Worm (Caenorhabditis elegans) whole organism, L2 larva: Measurements from ENCODE around the gene R05G6.1.

ENCODE experiments used
- C34F6.9 ChIP-seq: fragments of 150-350 bp; optimal IDR thresholded peaks from 2 replicates; lab custom pipeline; 2014; ENCODE audit warnings: missing biosample characterization, missing genetic modification characterization
- F13H6.1 ChIP-seq: sonication (generic microtip); optimal IDR thresholded peaks from 2 replicates; lab custom pipeline; 2016; ENCODE audit warnings: missing genetic modification characterization, missing compliant biosample characterization
- R02D3.7 ChIP-seq: fragments of 150-350 bp; optimal IDR thresholded peaks from 2 replicates; lab custom pipeline; 2014; ENCODE audit warnings: missing biosample characterization, missing genetic modification characterization
- Y55F3AM.14 ChIP-seq: fragments of 200-800 bp; sonication (Bioruptor generic); optimal IDR thresholded peaks from 2 replicates; lab custom pipeline; 2018; ENCODE audit warnings: mild to moderate bottlenecking, missing genetic modification characterization, missing compliant biosample characterization
- ZK546.5 ChIP-seq: sonication (generic microtip); optimal IDR thresholded peaks from 2 replicates; lab custom pipeline; 2017; ENCODE audit warnings: missing biosample characterization, missing genetic modification characterization
- alr-1 ChIP-seq: fragments of 150-350 bp; optimal IDR thresholded peaks from 2 replicates; lab custom pipeline; 2014; ENCODE audit warnings: missing biosample characterization, missing genetic modification characterization
- aly-2 ChIP-seq: fragments of 150-350 bp; optimal IDR thresholded peaks from 2 replicates; lab custom pipeline; 2014; ENCODE audit warnings: missing biosample characterization, missing genetic modification characterization
- ama-1 ChIP-seq: fragments of 150-350 bp; optimal IDR thresholded peaks from 2 replicates; lab custom pipeline; 2018; ENCODE audit warnings: inconsistent platforms
- blmp-1 ChIP-seq: sonication (generic microtip); optimal IDR thresholded peaks from 2 replicates; lab custom pipeline; 2017; ENCODE audit warnings: missing genetic modification characterization, mild to moderate bottlenecking, missing compliant biosample characterization, antibody characterized with exemption, moderate library complexity; ENCODE audit not compliant: insufficient read depth
- ceh-16 ChIP-seq: fragments of 150-350 bp; optimal IDR thresholded peaks from 2 replicates; lab custom pipeline; 2014; ENCODE audit warnings: missing biosample characterization, missing genetic modification characterization
- ceh-82 ChIP-seq: fragments of 150-350 bp; optimal IDR thresholded peaks from 2 replicates; lab custom pipeline; 2014; ENCODE audit warnings: missing biosample characterization, missing genetic modification characterization
- crh-2 ChIP-seq: sonication (generic microtip); optimal IDR thresholded peaks from 2 replicates; lab custom pipeline; 2017; ENCODE audit warnings: missing biosample characterization, missing genetic modification characterization
- dmd-4 ChIP-seq: sonication (generic microtip); optimal IDR thresholded peaks from 2 replicates; lab custom pipeline; 2017; ENCODE audit warnings: missing biosample characterization, missing genetic modification characterization
- egl-27 ChIP-seq: sonication (generic microtip); optimal IDR thresholded peaks from 3 replicates; lab custom pipeline; 2017; ENCODE audit warnings: missing biosample characterization, missing genetic modification reagents, missing genetic modification characterization
- elt-1 ChIP-seq: fragments of 150-350 bp; optimal IDR thresholded peaks from 2 replicates; lab custom pipeline; 2014; ENCODE audit warnings: missing biosample characterization, missing genetic modification characterization
- elt-3 ChIP-seq: sonication (generic microtip); optimal IDR thresholded peaks from 2 replicates; lab custom pipeline; 2017; ENCODE audit warnings: missing biosample characterization, missing genetic modification characterization
- fos-1 ChIP-seq: fragments of 150-350 bp; optimal IDR thresholded peaks from 2 replicates; lab custom pipeline; 2014; ENCODE audit warnings: missing biosample characterization, missing genetic modification characterization
- gmeb-1 ChIP-seq: fragments of 150-350 bp; optimal IDR thresholded peaks from 2 replicates; lab custom pipeline; 2014; ENCODE audit warnings: missing biosample characterization, missing genetic modification characterization
- lin-11 ChIP-seq: fragments of 150-350 bp; sonication (generic microtip); optimal IDR thresholded peaks from 2 replicates; lab custom pipeline; 2014; ENCODE audit warnings: missing biosample characterization, missing genetic modification characterization, inconsistent platforms, mixed read lengths
- lin-13 ChIP-seq: fragments of 150-350 bp; optimal IDR thresholded peaks from 2 replicates; lab custom pipeline; 2014; ENCODE audit warnings: missing biosample characterization, missing genetic modification reagents, missing genetic modification characterization
- lin-39 ChIP-seq: fragments of 150-350 bp; optimal IDR thresholded peaks from 2 replicates; lab custom pipeline; 2014; ENCODE audit warnings: missing biosample characterization, missing genetic modification reagents, missing genetic modification characterization
- lsy-2 ChIP-seq, 2 experiments: fragments of 150-350 bp in 1 of 2; sonication (generic microtip) in 1 of 2; optimal IDR thresholded peaks; 2 replicates each; lab custom pipeline; 2014 to 2017; ENCODE audit warnings: missing biosample characterization in 2 of 2, missing genetic modification characterization in 2 of 2
- mab-5 ChIP-seq: fragments of 150-350 bp; optimal IDR thresholded peaks from 2 replicates; lab custom pipeline; 2014; ENCODE audit warnings: missing biosample characterization, missing genetic modification characterization
- mbf-1 ChIP-seq: sonication (generic microtip); optimal IDR thresholded peaks from 2 replicates; lab custom pipeline; 2017; ENCODE audit warnings: missing biosample characterization, missing genetic modification characterization
- mdl-1 ChIP-seq, 2 experiments: fragments of 150-350 bp in 1 of 2; sonication (generic microtip) in 1 of 2; optimal IDR thresholded peaks; 2 replicates each; lab custom pipeline; 2017; ENCODE audit warnings: missing biosample characterization in 2 of 2, missing genetic modification characterization in 2 of 2
- nhr-10 ChIP-seq: sonication (generic microtip); optimal IDR thresholded peaks from 2 replicates; lab custom pipeline; 2017; ENCODE audit warnings: missing biosample characterization, missing genetic modification characterization
- nhr-11 ChIP-seq: fragments of 150-350 bp; optimal IDR thresholded peaks from 2 replicates; lab custom pipeline; 2014; ENCODE audit warnings: missing biosample characterization, missing genetic modification characterization
- nhr-12 ChIP-seq: fragments of 150-350 bp; optimal IDR thresholded peaks from 2 replicates; lab custom pipeline; 2014; ENCODE audit warnings: missing biosample characterization, missing genetic modification characterization
- nhr-129 ChIP-seq: fragments of 150-350 bp; optimal IDR thresholded peaks from 2 replicates; lab custom pipeline; 2014; ENCODE audit warnings: missing biosample characterization, missing genetic modification characterization
- nhr-21 ChIP-seq: fragments of 150-350 bp; optimal IDR thresholded peaks from 2 replicates; lab custom pipeline; 2014; ENCODE audit warnings: missing biosample characterization, missing genetic modification characterization
- nhr-23 ChIP-seq: fragments of 150-350 bp; optimal IDR thresholded peaks from 2 replicates; lab custom pipeline; 2014; ENCODE audit warnings: missing biosample characterization, missing genetic modification reagents, missing genetic modification characterization
- nhr-237 ChIP-seq: fragments of 150-350 bp; optimal IDR thresholded peaks from 2 replicates; lab custom pipeline; 2014; ENCODE audit warnings: missing biosample characterization, missing genetic modification characterization
- nhr-25 ChIP-seq: fragments of 150-350 bp; sonication (generic microtip); optimal IDR thresholded peaks from 3 replicates; lab custom pipeline; 2014; ENCODE audit warnings: missing biosample characterization, missing genetic modification characterization
- nhr-6 ChIP-seq: fragments of 150-350 bp; optimal IDR thresholded peaks from 2 replicates; lab custom pipeline; 2014; ENCODE audit warnings: missing biosample characterization, missing genetic modification characterization
- nhr-77 ChIP-seq: fragments of 150-350 bp; optimal IDR thresholded peaks from 2 replicates; lab custom pipeline; 2014; ENCODE audit warnings: missing biosample characterization, missing genetic modification characterization
- peb-1 ChIP-seq: fragments of 150-350 bp; optimal IDR thresholded peaks from 2 replicates; lab custom pipeline; 2014; ENCODE audit warnings: missing biosample characterization, missing genetic modification characterization
- sem-4 ChIP-seq: fragments of 150-350 bp; optimal IDR thresholded peaks from 2 replicates; lab custom pipeline; 2014; ENCODE audit warnings: missing biosample characterization, missing genetic modification reagents, missing genetic modification characterization
- skn-1 ChIP-seq: sonication (generic microtip); optimal IDR thresholded peaks from 2 replicates; lab custom pipeline; 2017; ENCODE audit warnings: missing biosample characterization, missing genetic modification characterization
- sma-3 ChIP-seq: sonication (generic microtip); optimal IDR thresholded peaks from 2 replicates; lab custom pipeline; 2016; ENCODE audit warnings: missing genetic modification reagents, missing genetic modification characterization, missing compliant biosample characterization
- sma-9 ChIP-seq, 2 experiments: fragments of 150-350 bp in 1 of 2; sonication (generic microtip) in 1 of 2; optimal IDR thresholded peaks; 2 replicates each; lab custom pipeline; 2014 to 2016; ENCODE audit warnings: missing genetic modification characterization in 2 of 2, mild to moderate bottlenecking in 1 of 2, missing biosample characterization in 1 of 2, missing compliant biosample characterization in 1 of 2, missing genetic modification reagents in 1 of 2, moderate library complexity in 1 of 2
- snpc-4 ChIP-seq: fragments of 150-350 bp; optimal IDR thresholded peaks from 2 replicates; lab custom pipeline; 2014; ENCODE audit warnings: missing biosample characterization, missing genetic modification characterization
- unc-39 ChIP-seq: fragments of 150-350 bp; optimal IDR thresholded peaks from 2 replicates; lab custom pipeline; 2014; ENCODE audit warnings: missing biosample characterization, missing genetic modification characterization
- unc-55 ChIP-seq: fragments of 150-350 bp; sonication (generic microtip); optimal IDR thresholded peaks from 3 replicates; lab custom pipeline; 2014; ENCODE audit warnings: missing biosample characterization, missing genetic modification reagents, missing genetic modification characterization
- unc-62 ChIP-seq: fragments of 150-350 bp; optimal IDR thresholded peaks from 2 replicates; lab custom pipeline; 2014; ENCODE audit warnings: missing biosample characterization, missing genetic modification reagents, missing genetic modification characterization
- zag-1 ChIP-seq: fragments of 150-350 bp; optimal IDR thresholded peaks from 2 replicates; lab custom pipeline; 2014; ENCODE audit warnings: missing biosample characterization, missing genetic modification characterization
- ztf-1 ChIP-seq: fragments of 200-800 bp; sonication (Bioruptor generic); conservative IDR thresholded peaks from 2 replicates; pipeline ENCODE4 v1.3.6; 2022; ENCODE audit warnings: missing genetic modification characterization, missing compliant biosample characterization
- ztf-11 ChIP-seq: sonication (generic microtip); optimal IDR thresholded peaks from 2 replicates; lab custom pipeline; 2017; ENCODE audit warnings: missing biosample characterization, missing genetic modification characterization
- ztf-4 ChIP-seq: fragments of 150-350 bp; optimal IDR thresholded peaks from 2 replicates; lab custom pipeline; 2014; ENCODE audit warnings: missing biosample characterization, missing genetic modification characterization

Gene R05G6.1

DNA sequence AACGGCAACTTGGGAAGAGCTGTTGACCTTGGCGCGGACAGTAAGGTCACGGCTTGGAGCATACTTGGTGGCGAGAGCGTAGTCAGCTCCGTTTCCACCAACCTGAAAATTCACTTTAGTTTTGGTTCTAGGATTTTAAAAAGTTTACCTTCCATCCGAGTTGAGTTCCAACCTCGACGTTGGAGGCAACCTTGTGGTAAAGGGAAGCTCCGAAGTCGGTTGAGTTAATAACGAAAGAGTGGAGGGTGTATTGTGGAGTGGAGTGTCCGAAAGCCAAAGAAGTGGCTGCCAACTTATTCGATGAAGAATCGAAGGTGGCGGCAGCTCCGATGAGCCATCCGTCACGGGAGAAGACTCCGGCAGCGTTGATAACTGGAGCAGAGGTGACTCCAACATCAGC, 25.7 kb upstream of the R05G6.1 start:
- no peak for TF ChIP-seq ceh-16

DNA sequence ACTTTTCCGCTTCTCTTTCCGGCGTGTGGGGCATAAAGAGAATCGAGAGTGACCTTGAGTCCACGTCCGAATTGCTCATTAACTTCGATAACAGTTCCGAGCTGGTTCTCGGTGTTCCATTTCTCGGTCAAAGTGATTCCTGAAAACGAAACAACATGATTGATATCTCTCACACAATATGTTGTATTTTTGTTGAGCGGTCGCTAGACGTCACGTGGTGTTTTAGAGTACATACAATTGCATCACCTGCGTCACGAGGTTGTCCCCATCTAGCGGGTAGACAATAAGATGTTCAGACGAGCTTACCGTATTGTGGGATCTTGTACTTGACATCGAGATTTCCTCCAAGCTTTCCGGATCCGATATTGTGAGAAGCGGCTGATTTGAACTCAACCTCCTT, 25.2 kb upstream of the R05G6.1 start:
- peak; percentile 22 for TF ChIP-seq sem-4 (tag; lab: Kevin White, UChicago)
- TF ChIP-seq lin-39 (tag; lab: Kevin White, UChicago) = no peak
- TF ChIP-seq nhr-237 (tag; lab: Kevin White, UChicago) = no peak
- TF ChIP-seq mbf-1 (tag; lab: Kevin White, UChicago) = no peak
- peak in 1 of 2 experiments; percentile 1 for TF ChIP-seq mdl-1 (tag; optimal IDR thresholded peaks at IDR 0.05; lab: Kevin White, UChicago)
- TF ChIP-seq F13H6.1 (tag; lab: Kevin White, UChicago) = peak; percentile 35
- peak; percentile 21 for TF ChIP-seq lin-13
- TF ChIP-seq skn-1 (tag; lab: Kevin White, UChicago) = no peak
- no peak for TF ChIP-seq dmd-4
- no peak for TF ChIP-seq R02D3.7 (tag; lab: Kevin White, UChicago)
- TF ChIP-seq unc-62 (GFP tag; lab: Kevin White, UChicago) = no peak
- peak; percentile 24 for TF ChIP-seq C34F6.9 (tag; lab: Kevin White, UChicago)
- no peak for TF ChIP-seq nhr-6 (tag; lab: Kevin White, UChicago)
- TF ChIP-seq ama-1 = peak; percentile 35
- no peak for TF ChIP-seq nhr-10
- peak; percentile 65 for TF ChIP-seq nhr-21 (tag; lab: Kevin White, UChicago)
- peak; percentile 28 for TF ChIP-seq sma-3 (GFP tag; lab: Kevin White, UChicago)
- peak; percentile 56 for TF ChIP-seq gmeb-1 (tag; lab: Kevin White, UChicago)
- no peak for TF ChIP-seq nhr-23
- no peak for TF ChIP-seq ceh-16
- no peak for TF ChIP-seq nhr-11 (tag; lab: Kevin White, UChicago)
- no peak for TF ChIP-seq ztf-4
- TF ChIP-seq nhr-129 (tag; lab: Kevin White, UChicago) = peak; percentile 99
- TF ChIP-seq alr-1 (tag; lab: Kevin White, UChicago) = no peak
- TF ChIP-seq ztf-11 (tag; lab: Kevin White, UChicago) = no peak
- TF ChIP-seq unc-55 = no peak
- no peak for TF ChIP-seq ZK546.5
- TF ChIP-seq peb-1 = no peak
- no peak for TF ChIP-seq unc-39 (tag; lab: Kevin White, UChicago)
- TF ChIP-seq zag-1 (tag; lab: Kevin White, UChicago) = no peak
- no peak for TF ChIP-seq fos-1 (tag; lab: Kevin White, UChicago)
- no peak for TF ChIP-seq nhr-12 (tag; lab: Kevin White, UChicago)
- no peak for TF ChIP-seq blmp-1 (tag; lab: Kevin White, UChicago)
- TF ChIP-seq elt-3 (tag; lab: Kevin White, UChicago) = no peak
- TF ChIP-seq ceh-82 = no peak
- TF ChIP-seq snpc-4 (tag; lab: Kevin White, UChicago) = no peak
- no peak for TF ChIP-seq Y55F3AM.14 (GFP tag; lab: Kevin White, UChicago)
- TF ChIP-seq egl-27 (tag; lab: Kevin White, UChicago) = no peak
- no peak for TF ChIP-seq nhr-77 (tag; lab: Kevin White, UChicago)
- peak; percentile 62 for TF ChIP-seq sma-9 (GFP tag; optimal IDR thresholded peaks at IDR 0.05; lab: Kevin White, UChicago)
- TF ChIP-seq sma-9 (tag; optimal IDR thresholded peaks at IDR 0.05; lab: Kevin White, UChicago) = no peak
- no peak for TF ChIP-seq aly-2 (tag; lab: Kevin White, UChicago)
- peak in 1 of 2 experiments; percentile 61 for TF ChIP-seq lsy-2 (tag; optimal IDR thresholded peaks at IDR 0.05; lab: Kevin White, UChicago)
- TF ChIP-seq crh-2 (tag; lab: Kevin White, UChicago) = peak; percentile 29
- TF ChIP-seq lin-11 (tag; lab: Kevin White, UChicago) = no peak
- TF ChIP-seq ztf-1 (GFP tag; lab: Robert Waterston, UW) = no peak
- TF ChIP-seq mab-5 (tag; lab: Kevin White, UChicago) = no peak
- peak; percentile 58 for TF ChIP-seq nhr-25 (tag; lab: Kevin White, UChicago)
- TF ChIP-seq elt-1 (tag; lab: Kevin White, UChicago) = no peak
